Worm (Caenorhabditis elegans) whole organism, young adult: ENCODE measurements around the gene C18D11.3.
"Not testable (repeated sequence)": the region's sequence is repeated elsewhere in the genome, so short reads cannot be mapped to it uniquely, and the experiment has no call there.

Experiments
- B0261.1 ChIP-seq: sonication (generic microtip); optimal IDR thresholded peaks from 2 replicates; lab custom pipeline; 2016; ENCODE audit warnings: mild to moderate bottlenecking, missing genetic modification characterization, moderate library complexity, missing compliant biosample characterization
- B0336.3 ChIP-seq: fragments of 200-800 bp; sonication (Bioruptor generic); IDR thresholded peaks from 2 replicates; pipeline ENCODE4 v1.3.6; 2022; ENCODE audit warnings: missing genetic modification characterization, missing compliant biosample characterization
- F22D6.2 ChIP-seq: sonication (generic microtip); optimal IDR thresholded peaks from 2 replicates; lab custom pipeline; 2016; ENCODE audit warnings: mild to moderate bottlenecking, missing genetic modification characterization, missing compliant biosample characterization
- F52B5.7 ChIP-seq: sonication (generic microtip); optimal IDR thresholded peaks from 2 replicates; lab custom pipeline; 2016; ENCODE audit warnings: mild to moderate bottlenecking, missing genetic modification characterization, missing compliant biosample characterization
- K11D2.4 ChIP-seq: fragments of 200-800 bp; sonication (Bioruptor generic); IDR thresholded peaks from 2 replicates; pipeline ENCODE4 v1.3.6; 2022; ENCODE audit warnings: missing genetic modification reagents, missing genetic modification characterization, missing compliant biosample characterization
- T07F8.4 ChIP-seq: sonication (generic microtip); optimal IDR thresholded peaks from 2 replicates; lab custom pipeline; 2016; ENCODE audit warnings: mild to moderate bottlenecking, missing genetic modification characterization, moderate library complexity, missing compliant biosample characterization
- ama-1 ChIP-seq, 3 experiments: fragments of 150-350 bp in 1 of 3; sonication (generic microtip) in 2 of 3; optimal IDR thresholded peaks; 2 replicates each; lab custom pipeline; 2014 to 2018; ENCODE audit warnings: missing biosample characterization in 2 of 3, missing genetic modification characterization in 2 of 3, missing genetic modification reagents in 2 of 3
- atf-7 ChIP-seq: sonication (generic microtip); optimal IDR thresholded peaks from 2 replicates; lab custom pipeline; 2017; ENCODE audit warnings: mild to moderate bottlenecking, missing genetic modification characterization, missing compliant biosample characterization
- athp-1 ChIP-seq: sonication (generic microtip); optimal IDR thresholded peaks from 2 replicates; lab custom pipeline; 2017; ENCODE audit warnings: mild to moderate bottlenecking, missing genetic modification characterization, missing compliant biosample characterization
- cebp-1 ChIP-seq, 2 experiments: fragments of 200-800 bp in 1 of 2; sonication (Bioruptor generic) in 1 of 2; sonication (generic microtip) in 1 of 2; IDR thresholded peaks in 1 of 2; optimal IDR thresholded peaks in 1 of 2; 2 replicates each; pipeline versions ENCODE4 v1.3.6 to Lab custom; 2017 to 2022; ENCODE audit warnings: missing compliant biosample characterization in 2 of 2, missing genetic modification characterization in 2 of 2, mild to moderate bottlenecking in 1 of 2, missing genetic modification reagents in 1 of 2, moderate library complexity in 1 of 2
- cebp-2 ChIP-seq: fragments of 200-800 bp; sonication (Bioruptor generic); IDR thresholded peaks from 2 replicates; pipeline ENCODE4 v1.3.6; 2022; ENCODE audit warnings: missing genetic modification characterization, missing compliant biosample characterization
- die-1 ChIP-seq: sonication (generic microtip); optimal IDR thresholded peaks from 2 replicates; lab custom pipeline; 2016; ENCODE audit warnings: missing genotype, mild to moderate bottlenecking, missing genetic modification characterization, missing compliant biosample characterization
- dox-1 ChIP-seq: fragments of 200-800 bp; sonication (Bioruptor generic); IDR thresholded peaks from 2 replicates; pipeline ENCODE4 v1.3.6; 2022; ENCODE audit warnings: missing genetic modification reagents, missing genetic modification characterization, missing compliant biosample characterization
- egl-18 ChIP-seq: fragments of 200-800 bp; sonication (Bioruptor generic); IDR thresholded peaks from 2 replicates; pipeline ENCODE4 v1.3.6; 2022; ENCODE audit warnings: missing genetic modification reagents, missing genetic modification characterization, missing compliant biosample characterization
- egl-44 ChIP-seq: fragments of 200-800 bp; sonication (Bioruptor generic); IDR thresholded peaks from 2 replicates; pipeline ENCODE4 v1.3.6; 2022; ENCODE audit warnings: missing genetic modification reagents, missing genetic modification characterization, missing compliant biosample characterization
- egrh-3 ChIP-seq: fragments of 200-800 bp; sonication (Bioruptor generic); IDR thresholded peaks from 2 replicates; pipeline ENCODE4 v1.3.6; 2022; ENCODE audit warnings: missing genetic modification reagents, missing genetic modification characterization, missing compliant biosample characterization
- fkh-3 ChIP-seq: sonication (generic microtip); optimal IDR thresholded peaks from 2 replicates; lab custom pipeline; 2016; ENCODE audit warnings: mild to moderate bottlenecking, missing genetic modification characterization, missing compliant biosample characterization
- him-1 ChIP-seq: sonication (generic microtip); optimal IDR thresholded peaks from 2 replicates; lab custom pipeline; 2016; ENCODE audit warnings: missing genotype, missing genetic modification reagents, missing genetic modification characterization, missing compliant biosample characterization
- hmg-1.2 ChIP-seq: fragments of 200-800 bp; sonication (Bioruptor generic); IDR thresholded peaks from 2 replicates; pipeline ENCODE4 v1.3.6; 2022; ENCODE audit warnings: missing genetic modification reagents, missing genetic modification characterization, missing compliant biosample characterization
- let-607 ChIP-seq, 2 experiments: fragments of 200-800 bp in 1 of 2; sonication (Bioruptor generic) in 1 of 2; sonication (generic microtip) in 1 of 2; optimal IDR thresholded peaks; 2 replicates each; lab custom pipeline; 2016 to 2018; ENCODE audit warnings: mild to moderate bottlenecking in 2 of 2, missing compliant biosample characterization in 2 of 2, missing genetic modification characterization in 2 of 2, moderate library complexity in 2 of 2, missing genotype in 1 of 2
- lin-26 ChIP-seq: fragments of 200-800 bp; sonication (Bioruptor generic); IDR thresholded peaks from 2 replicates; pipeline ENCODE4 v1.3.6; 2022; ENCODE audit warnings: missing genetic modification reagents, missing genetic modification characterization, missing compliant biosample characterization
- lin-54 ChIP-seq: fragments of 200-800 bp; sonication (Bioruptor generic); optimal IDR thresholded peaks from 2 replicates; lab custom pipeline; 2018; ENCODE audit warnings: mild to moderate bottlenecking, missing genetic modification characterization, missing compliant biosample characterization
- lsl-1 ChIP-seq: fragments of 200-800 bp; sonication (Bioruptor generic); optimal IDR thresholded peaks from 2 replicates; lab custom pipeline; 2018; ENCODE audit warnings: mild to moderate bottlenecking, missing genetic modification characterization, moderate library complexity, missing compliant biosample characterization
- madf-3 ChIP-seq: fragments of 200-800 bp; sonication (Bioruptor generic); IDR thresholded peaks from 2 replicates; pipeline ENCODE4 v1.3.6; 2022; ENCODE audit warnings: missing genetic modification reagents, missing genetic modification characterization, missing compliant biosample characterization
- madf-6 ChIP-seq: fragments of 200-800 bp; sonication (Bioruptor generic); IDR thresholded peaks from 2 replicates; pipeline ENCODE4 v1.3.6; 2022; ENCODE audit warnings: missing genetic modification reagents, missing genetic modification characterization, missing compliant biosample characterization
- mel-28 ChIP-seq: sonication (generic microtip); optimal IDR thresholded peaks from 2 replicates; lab custom pipeline; 2016; ENCODE audit warnings: borderline replicate concordance, mild to moderate bottlenecking, missing genetic modification characterization, missing compliant biosample characterization
- nfyb-1 ChIP-seq: fragments of 200-800 bp; sonication (Bioruptor generic); IDR thresholded peaks from 2 replicates; pipeline ENCODE4 v1.3.6; 2022; ENCODE audit warnings: missing genetic modification reagents, missing genetic modification characterization, missing compliant biosample characterization
- nhr-179 ChIP-seq: sonication (generic microtip); optimal IDR thresholded peaks from 2 replicates; lab custom pipeline; 2016; ENCODE audit warnings: mild to moderate bottlenecking, missing genetic modification characterization, missing compliant biosample characterization
- rcor-1 ChIP-seq: fragments of 200-800 bp; sonication (Bioruptor generic); IDR thresholded peaks from 2 replicates; pipeline ENCODE4 v1.3.6; 2022; ENCODE audit warnings: missing genetic modification reagents, missing genetic modification characterization, missing compliant biosample characterization
- rec-8 ChIP-seq, 2 experiments: sonication (generic microtip); optimal IDR thresholded peaks; 2 replicates each; lab custom pipeline; 2016; ENCODE audit warnings: mild to moderate bottlenecking in 2 of 2, missing genetic modification characterization in 2 of 2, missing genetic modification reagents in 2 of 2, missing genotype in 2 of 2, missing biosample characterization in 1 of 2, missing compliant biosample characterization in 1 of 2, moderate library complexity in 1 of 2
- snpc-1.1 ChIP-seq: sonication (generic microtip); optimal IDR thresholded peaks from 2 replicates; lab custom pipeline; 2017; ENCODE audit warnings: missing genetic modification characterization, mild to moderate bottlenecking, missing compliant biosample characterization, antibody characterized with exemption, moderate library complexity, missing genotype, missing genetic modification reagents; ENCODE audit not compliant: insufficient read depth
- snpc-1.3 ChIP-seq: sonication (generic microtip); optimal IDR thresholded peaks from 2 replicates; lab custom pipeline; 2017; ENCODE audit warnings: missing genetic modification characterization, mild to moderate bottlenecking, missing compliant biosample characterization, antibody characterized with exemption, moderate library complexity, missing genotype, missing genetic modification reagents; ENCODE audit not compliant: insufficient read depth
- snpc-4 ChIP-seq, 5 experiments: fragments of 150-350 bp in 1 of 5; sonication (generic microtip) in 4 of 5; optimal IDR thresholded peaks; 2 replicates each; lab custom pipeline; 2014 to 2018; ENCODE audit warnings: missing genetic modification characterization in 5 of 5, missing biosample characterization in 3 of 5, antibody characterized with exemption in 2 of 5, mild to moderate bottlenecking in 2 of 5, missing compliant biosample characterization in 2 of 5, missing genotype in 2 of 5, moderate library complexity in 2 of 5, missing genetic modification reagents in 1 of 5
- sptf-2 ChIP-seq: fragments of 200-800 bp; sonication (Bioruptor generic); optimal IDR thresholded peaks from 2 replicates; lab custom pipeline; 2018; ENCODE audit warnings: mild to moderate bottlenecking, missing genetic modification characterization, missing compliant biosample characterization
- tbp1 ChIP-seq: fragments of 200-800 bp; sonication (Bioruptor generic); optimal IDR thresholded peaks from 2 replicates; lab custom pipeline; 2018; ENCODE audit warnings: mild to moderate bottlenecking, missing genetic modification characterization, missing compliant biosample characterization
- xnd-1 ChIP-seq: sonication (generic microtip); optimal IDR thresholded peaks from 2 replicates; lab custom pipeline; 2016; ENCODE audit warnings: missing genotype, missing genetic modification reagents, missing genetic modification characterization, missing compliant biosample characterization
- zfh-2 ChIP-seq: fragments of 200-800 bp; sonication (Bioruptor generic); conservative IDR thresholded peaks from 2 replicates; pipeline ENCODE4 v1.3.6; 2022; ENCODE audit warnings: missing genetic modification reagents, missing genetic modification characterization, missing compliant biosample characterization
- zim-3 ChIP-seq: sonication (generic microtip); optimal IDR thresholded peaks from 2 replicates; lab custom pipeline; 2017; ENCODE audit warnings: mild to moderate bottlenecking, missing genetic modification characterization, moderate library complexity, missing compliant biosample characterization
- ztf-22 ChIP-seq: fragments of 200-800 bp; sonication (Bioruptor generic); optimal IDR thresholded peaks from 2 replicates; lab custom pipeline; 2018; ENCODE audit warnings: mild to moderate bottlenecking, missing genetic modification characterization, moderate library complexity, missing compliant biosample characterization
- ztf-26 ChIP-seq: sonication (generic microtip); optimal IDR thresholded peaks from 2 replicates; lab custom pipeline; 2017; ENCODE audit warnings: missing genetic modification characterization, missing compliant biosample characterization

C18D11.3 gene

ce11 chrIII:11789480-11789879 lies 33.8 kb upstream of the C18D11.3 start:
- no peak for TF ChIP-seq xnd-1 (tag; lab: Kevin White, UChicago)
- peak; percentile 60 for TF ChIP-seq snpc-1.1 (tag; lab: Kevin White, UChicago)
- TF ChIP-seq snpc-4 (GFP tag; optimal IDR thresholded peaks at IDR 0.05; lab: Kevin White, UChicago), result peak; percentile 67
- peak in 3 of 4 experiments; percentile 63 to 86 (median 80) for TF ChIP-seq snpc-4 (tag; optimal IDR thresholded peaks at IDR 0.05; lab: Kevin White, UChicago)
- TF ChIP-seq, all 124 proteins: peak for 2

- TF ChIP-seq ztf-22 (GFP tag; lab: Kevin White, UChicago), result peak; percentile 68
- TF ChIP-seq ztf-26, result peak; percentile 69
- peak; percentile 71 for TF ChIP-seq athp-1 (tag; lab: Kevin White, UChicago)
- peak; percentile 74 for TF ChIP-seq hmg-1.2
- peak; percentile 80 for TF ChIP-seq zim-3 (tag; lab: Kevin White, UChicago)
- peak; percentile 82; the same call in 1 of the 2 replicates for TF ChIP-seq egl-44 (GFP tag; lab: Robert Waterston, UW)
- TF ChIP-seq lin-54, result peak; percentile 51
- peak; percentile 70 for TF ChIP-seq fkh-3 (tag; lab: Kevin White, UChicago)
- TF ChIP-seq mel-28 (tag; lab: Kevin White, UChicago), result peak; percentile 59
- not testable (repeated sequence) for TF ChIP-seq cebp-1 (GFP tag; IDR thresholded peaks at IDR 0.05; lab: Robert Waterston, UW); ama-1 (optimal IDR thresholded peaks at IDR 0.05; lab: Kevin White, UChicago)
- TF ChIP-seq cebp-1 (tag; optimal IDR thresholded peaks at IDR 0.05; lab: Kevin White, UChicago), result peak; percentile 70
- peak; percentile 32 for TF ChIP-seq snpc-1.1 (tag; lab: Kevin White, UChicago)
- TF ChIP-seq madf-3, result 0 out of 2 replicates have a peak, but pooled peaks have one; percentile 18
- 0 out of 2 replicates have a peak, but pooled peaks have one; percentile 39 for TF ChIP-seq K11D2.4
- TF ChIP-seq F22D6.2 (tag; lab: Kevin White, UChicago), result peak; percentile 31
- peak; percentile 34 to 61 for TF ChIP-seq let-607 (tag; optimal IDR thresholded peaks at IDR 0.05; lab: Kevin White, UChicago)
- TF ChIP-seq sptf-2 (GFP tag; lab: Kevin White, UChicago), result peak; percentile 85
- peak; percentile 55 for TF ChIP-seq F52B5.7 (tag; lab: Kevin White, UChicago)
- TF ChIP-seq lsl-1 (GFP tag; lab: Kevin White, UChicago), result peak; percentile 13
- 0 out of 2 replicates have a peak, but pooled peaks have one; percentile 25 for TF ChIP-seq madf-6 (GFP tag; lab: Robert Waterston, UW)
- TF ChIP-seq ama-1 (GFP tag; optimal IDR thresholded peaks at IDR 0.05; lab: Kevin White, UChicago), result peak in 1 of 2 experiments; percentile 60
- TF ChIP-seq zfh-2 (GFP tag; lab: Robert Waterston, UW), result peak; percentile 83
- 0 out of 2 replicates have a peak, but pooled peaks have one; percentile 47 for TF ChIP-seq egl-18 (GFP tag; lab: Robert Waterston, UW)
- TF ChIP-seq tbp1 (GFP tag; lab: Kevin White, UChicago), result peak; percentile 94
- peak; percentile 91 for TF ChIP-seq lin-26 (GFP tag; lab: Robert Waterston, UW)
- TF ChIP-seq him-1 (tag; lab: Kevin White, UChicago), result peak; percentile 16
- TF ChIP-seq atf-7 (tag; lab: Kevin White, UChicago), result peak; percentile 53
- TF ChIP-seq rec-8 (tag; optimal IDR thresholded peaks at IDR 0.05; lab: Kevin White, UChicago), result peak; percentile 64 to 65
- TF ChIP-seq T07F8.4 (tag; lab: Kevin White, UChicago), result peak; percentile 28
- TF ChIP-seq dox-1 (GFP tag; lab: Robert Waterston, UW), result peak; percentile 80
- TF ChIP-seq nhr-179 (tag; lab: Kevin White, UChicago), result peak; percentile 23
- TF ChIP-seq snpc-1.3 (tag; lab: Kevin White, UChicago), result peak; percentile 22
- peak; percentile 71 for TF ChIP-seq B0336.3 (GFP tag; lab: Robert Waterston, UW)
- TF ChIP-seq rcor-1 (GFP tag; lab: Robert Waterston, UW), result peak; percentile 61; the same call in 1 of the 2 replicates
- peak; percentile 76 for TF ChIP-seq nfyb-1 (GFP tag; lab: Robert Waterston, UW)
- TF ChIP-seq die-1 (tag; lab: Kevin White, UChicago), result peak; percentile 66
- 0 out of 2 replicates have a peak, but pooled peaks have one; percentile 25 for TF ChIP-seq egrh-3 (GFP tag; lab: Robert Waterston, UW)
- peak; percentile 80 for TF ChIP-seq B0261.1
- peak; percentile 68; the same call in 1 of the 2 replicates for TF ChIP-seq cebp-2 (GFP tag; lab: Robert Waterston, UW)
Measured at ce11 chrIII:11792295-11793256, 30.7 kb upstream of the C18D11.3 start, which contains the start of gene C24H11.2. C24H11.2 (minus strand) TSS chrIII:11792345.
